Fruit fly (Drosophila melanogaster) whole organism, embryonic: ENCODE measurements around the gene CG4456.
A peak's percentile ranks its signal among the peaks of the same experiment; 100 is the strongest.

ENCODE experiments used
- Antp ChIP-seq: fragments of 200-800 bp; sonication (Bioruptor generic); optimal IDR thresholded peaks from 3 replicates; lab custom pipeline; 2016; ENCODE audit warnings: missing biosample characterization, missing genetic modification characterization
- BEAF-32 ChIP-seq: fragments of 200-800 bp; sonication (Bioruptor generic); optimal IDR thresholded peaks from 3 replicates; lab custom pipeline; 2017; ENCODE audit warnings: missing biosample characterization, missing genetic modification characterization, mild to moderate bottlenecking, moderate library complexity, missing genetic modification reagents
- Bgb ChIP-seq: fragments of 200-800 bp; sonication (Bioruptor generic); IDR thresholded peaks from 2 replicates; pipeline ENCODE4 v1.3.6; 2022; ENCODE audit warnings: missing biosample characterization, missing genetic modification characterization; ENCODE audit not compliant: partially characterized antibody
- CG10147 ChIP-seq: fragments of 200-800 bp; sonication (Bioruptor generic); optimal IDR thresholded peaks from 2 replicates; lab custom pipeline; 2019; ENCODE audit warnings: missing biosample characterization, mild to moderate bottlenecking, missing genetic modification characterization, moderate library complexity
- CG11456 ChIP-seq: fragments of 200-800 bp; sonication (Bioruptor generic); IDR thresholded peaks from 3 replicates; pipeline ENCODE4 v1.3.6; 2022; ENCODE audit warnings: missing biosample characterization, missing genetic modification characterization
- CG11723 ChIP-seq: fragments of 200-800 bp; sonication (Bioruptor generic); optimal IDR thresholded peaks from 2 replicates; lab custom pipeline; 2017; ENCODE audit warnings: missing biosample characterization, mild to moderate bottlenecking, missing genetic modification characterization
- CG12769 ChIP-seq: fragments of 200-800 bp; sonication (Bioruptor generic); optimal IDR thresholded peaks from 2 replicates; lab custom pipeline; 2019; ENCODE audit warnings: missing biosample characterization, mild to moderate bottlenecking, missing genetic modification characterization, moderate library complexity
- CG17612 ChIP-seq: fragments of 200-800 bp; sonication (Bioruptor generic); IDR thresholded peaks from 2 replicates; pipeline ENCODE4 v1.3.6; 2022; ENCODE audit warnings: missing biosample characterization, missing genetic modification characterization
- CG2120 ChIP-seq: fragments of 200-800 bp; sonication (Bioruptor generic); optimal IDR thresholded peaks from 3 replicates; lab custom pipeline; 2016; ENCODE audit warnings: missing biosample characterization, missing genetic modification characterization
- CG31224 ChIP-seq: fragments of 200-800 bp; sonication (Bioruptor generic); IDR thresholded peaks from 2 replicates; pipeline ENCODE4 v1.3.6; 2022; ENCODE audit warnings: missing biosample characterization, missing genetic modification characterization
- CG32532 ChIP-seq: fragments of 200-800 bp; sonication (Bioruptor generic); IDR thresholded peaks from 2 replicates; pipeline ENCODE4 v1.3.6; 2022; ENCODE audit warnings: missing biosample characterization, missing genetic modification characterization
- CG32767 ChIP-seq: fragments of 200-800 bp; sonication (Bioruptor generic); IDR thresholded peaks from 2 replicates; pipeline ENCODE4 v1.3.6; 2022; ENCODE audit warnings: missing biosample characterization, missing genetic modification characterization
- CG33557 ChIP-seq: fragments of 200-800 bp; sonication (Bioruptor generic); optimal IDR thresholded peaks from 2 replicates; lab custom pipeline; 2019; ENCODE audit warnings: missing biosample characterization, mild to moderate bottlenecking, missing genetic modification characterization, moderate library complexity
- CG34376 ChIP-seq: fragments of 200-800 bp; sonication (Bioruptor generic); optimal IDR thresholded peaks from 2 replicates; lab custom pipeline; 2018; ENCODE audit warnings: missing biosample characterization, mild to moderate bottlenecking, missing genetic modification characterization
- CG4404 ChIP-seq: fragments of 200-800 bp; sonication (Bioruptor generic); IDR thresholded peaks from 2 replicates; pipeline ENCODE4 v1.3.6; 2022; ENCODE audit warnings: missing biosample characterization, missing genetic modification characterization
- CG5180 ChIP-seq: fragments of 200-800 bp; sonication (Bioruptor generic); optimal IDR thresholded peaks from 3 replicates; lab custom pipeline; 2017; ENCODE audit warnings: missing biosample characterization, missing genetic modification characterization, mild to moderate bottlenecking, moderate library complexity, missing genetic modification reagents
- CG6654 ChIP-seq: fragments of 200-800 bp; sonication (Bioruptor generic); optimal IDR thresholded peaks from 2 replicates; lab custom pipeline; 2017; ENCODE audit warnings: missing biosample characterization, mild to moderate bottlenecking, missing genetic modification characterization
- CG6854 ChIP-seq: fragments of 200-800 bp; sonication (Bioruptor generic); optimal IDR thresholded peaks from 3 replicates; lab custom pipeline; 2017; ENCODE audit warnings: missing biosample characterization, mild to moderate bottlenecking, missing genetic modification characterization
- CG9437 ChIP-seq: fragments of 200-800 bp; sonication (Bioruptor generic); optimal IDR thresholded peaks from 2 replicates; lab custom pipeline; 2018; ENCODE audit warnings: missing biosample characterization, mild to moderate bottlenecking, missing genetic modification characterization
- Dbx ChIP-seq: fragments of 200-800 bp; sonication (Bioruptor generic); IDR thresholded peaks from 3 replicates; pipeline ENCODE4 v1.3.6; 2022; ENCODE audit warnings: missing biosample characterization, missing genetic modification characterization
- Drgx ChIP-seq: fragments of 200-800 bp; sonication (Bioruptor generic); IDR thresholded peaks from 2 replicates; pipeline ENCODE4 v1.3.6; 2022; ENCODE audit warnings: missing biosample characterization, missing genetic modification characterization
- E2f1 ChIP-seq: fragments of 200-800 bp; sonication (Bioruptor generic); IDR thresholded peaks from 2 replicates; pipeline ENCODE4 v1.3.6; 2022; ENCODE audit warnings: missing biosample characterization, missing genetic modification characterization
- HLHmδ ChIP-seq: fragments of 200-800 bp; sonication (Bioruptor generic); optimal IDR thresholded peaks from 2 replicates; lab custom pipeline; 2018; ENCODE audit warnings: missing biosample characterization, mild to moderate bottlenecking, missing genetic modification characterization, moderate library complexity
- MBD-R2 ChIP-seq: fragments of 200-800 bp; sonication (Bioruptor generic); IDR thresholded peaks from 2 replicates; pipeline ENCODE4 v1.3.6; 2022; ENCODE audit warnings: missing biosample characterization, missing genetic modification characterization
- Med ChIP-seq: fragments of 200-800 bp; sonication (Bioruptor generic); peaks from one replicate; lab custom pipeline; 2016; ENCODE audit warnings: missing biosample characterization, missing genetic modification characterization, mild to moderate bottlenecking, inconsistent platforms, moderate library complexity
- Side ChIP-seq: fragments of 200-800 bp; sonication (Bioruptor generic); optimal IDR thresholded peaks from 2 replicates; lab custom pipeline; 2016; ENCODE audit warnings: missing biosample characterization, missing genetic modification characterization
- Sry-δ ChIP-seq: fragments of 200-800 bp; sonication (Bioruptor generic); optimal IDR thresholded peaks from 2 replicates; lab custom pipeline; 2016; ENCODE audit warnings: missing biosample characterization, missing genetic modification characterization
- Trl ChIP-seq, 3 experiments: fragments of >200 bp in 2 of 3; fragments of 200-800 bp in 1 of 3; sonication (Bioruptor generic) in 1 of 3; optimal IDR thresholded peaks; 2 replicates in 1 of 3; 3 replicates in 2 of 3; lab custom pipeline; 2016 to 2017; ENCODE audit warnings: missing biosample characterization in 1 of 3, missing genetic modification characterization in 1 of 3
- chn ChIP-seq: fragments of 200-800 bp; sonication (Bioruptor generic); optimal IDR thresholded peaks from 2 replicates; lab custom pipeline; 2016; ENCODE audit warnings: missing biosample characterization, missing genetic modification characterization
- dmrt11E ChIP-seq: fragments of 200-800 bp; sonication (Bioruptor generic); optimal IDR thresholded peaks from 3 replicates; lab custom pipeline; 2018; ENCODE audit warnings: missing biosample characterization, mild to moderate bottlenecking, missing genetic modification characterization, moderate library complexity
- eve ChIP-seq, 2 experiments: fragments of >200 bp; optimal IDR thresholded peaks; 2 replicates each; lab custom pipeline; 2017; ENCODE audit warnings: missing biosample characterization in 2 of 2, missing genetic modification characterization in 2 of 2
- exex ChIP-seq: fragments of 200-800 bp; sonication (Bioruptor generic); optimal IDR thresholded peaks from 4 replicates; lab custom pipeline; 2018; ENCODE audit warnings: missing biosample characterization, mild to moderate bottlenecking, missing genetic modification characterization, moderate library complexity
- eyg ChIP-seq: fragments of 200-800 bp; sonication (Bioruptor generic); optimal IDR thresholded peaks from 3 replicates; lab custom pipeline; 2016; ENCODE audit warnings: missing biosample characterization, missing genetic modification characterization
- ftz-f1 ChIP-seq: fragments of 200-800 bp; sonication (Bioruptor generic); optimal IDR thresholded peaks from 2 replicates; lab custom pipeline; 2016; ENCODE audit warnings: missing biosample characterization, missing genetic modification characterization
- fu2 ChIP-seq: fragments of 200-800 bp; sonication (Bioruptor generic); optimal IDR thresholded peaks from 2 replicates; lab custom pipeline; 2016; ENCODE audit warnings: missing biosample characterization, missing genetic modification characterization
- gfzf ChIP-seq: fragments of 200-800 bp; sonication (Bioruptor generic); optimal IDR thresholded peaks from 2 replicates; lab custom pipeline; 2016; ENCODE audit warnings: missing biosample characterization, mild to moderate bottlenecking, missing genetic modification characterization, moderate library complexity
- grn ChIP-seq: fragments of 200-800 bp; sonication (Bioruptor generic); optimal IDR thresholded peaks from 3 replicates; lab custom pipeline; 2017; ENCODE audit warnings: missing biosample characterization, missing genetic modification characterization
- klu ChIP-seq: fragments of 200-800 bp; sonication (Bioruptor generic); IDR thresholded peaks from 2 replicates; pipeline ENCODE4 v1.3.6; 2022; ENCODE audit warnings: missing biosample characterization, missing genetic modification characterization
- nau ChIP-seq: fragments of 200-800 bp; sonication (Bioruptor generic); optimal IDR thresholded peaks from 3 replicates; lab custom pipeline; 2017; ENCODE audit warnings: missing biosample characterization, mild to moderate bottlenecking, missing genetic modification characterization, missing genetic modification reagents
- prd ChIP-seq, 3 experiments: fragments of >200 bp in 2 of 3; fragments of 200-800 bp in 1 of 3; sonication (Bioruptor generic) in 1 of 3; optimal IDR thresholded peaks in 2 of 3; IDR thresholded peaks in 1 of 3; 2 replicates in 2 of 3; 3 replicates in 1 of 3; pipeline versions ENCODE4 v1.3.6 to Lab custom; 2017 to 2022; ENCODE audit warnings: missing biosample characterization in 1 of 3, missing genetic modification characterization in 1 of 3
- pzg ChIP-seq: fragments of 200-800 bp; sonication (Bioruptor generic); optimal IDR thresholded peaks from 3 replicates; lab custom pipeline; 2018; ENCODE audit warnings: missing biosample characterization, mild to moderate bottlenecking, missing genetic modification characterization, moderate library complexity
- repo ChIP-seq: fragments of 200-800 bp; sonication (Bioruptor generic); optimal IDR thresholded peaks from 2 replicates; lab custom pipeline; 2016; ENCODE audit warnings: missing biosample characterization, missing genetic modification characterization
- ro ChIP-seq: fragments of 200-800 bp; sonication (Bioruptor generic); IDR thresholded peaks from 2 replicates; pipeline ENCODE4 v1.3.6; 2022; ENCODE audit warnings: missing biosample characterization, missing genetic modification characterization
- sna ChIP-seq: fragments of 200-800 bp; sonication (Bioruptor generic); IDR thresholded peaks from 2 replicates; pipeline ENCODE4 v1.3.6; 2022; ENCODE audit warnings: missing biosample characterization, missing genetic modification characterization; ENCODE audit not compliant: partially characterized antibody
- tap ChIP-seq: fragments of 200-800 bp; optimal IDR thresholded peaks from 3 replicates; lab custom pipeline; 2019; ENCODE audit warnings: missing biosample characterization, mild to moderate bottlenecking, missing genetic modification characterization, moderate library complexity
- zf30C ChIP-seq: fragments of 200-800 bp; sonication (Bioruptor generic); optimal IDR thresholded peaks from 3 replicates; lab custom pipeline; 2018; ENCODE audit warnings: missing biosample characterization, mild to moderate bottlenecking, missing genetic modification characterization

CG4456 gene

DNA sequence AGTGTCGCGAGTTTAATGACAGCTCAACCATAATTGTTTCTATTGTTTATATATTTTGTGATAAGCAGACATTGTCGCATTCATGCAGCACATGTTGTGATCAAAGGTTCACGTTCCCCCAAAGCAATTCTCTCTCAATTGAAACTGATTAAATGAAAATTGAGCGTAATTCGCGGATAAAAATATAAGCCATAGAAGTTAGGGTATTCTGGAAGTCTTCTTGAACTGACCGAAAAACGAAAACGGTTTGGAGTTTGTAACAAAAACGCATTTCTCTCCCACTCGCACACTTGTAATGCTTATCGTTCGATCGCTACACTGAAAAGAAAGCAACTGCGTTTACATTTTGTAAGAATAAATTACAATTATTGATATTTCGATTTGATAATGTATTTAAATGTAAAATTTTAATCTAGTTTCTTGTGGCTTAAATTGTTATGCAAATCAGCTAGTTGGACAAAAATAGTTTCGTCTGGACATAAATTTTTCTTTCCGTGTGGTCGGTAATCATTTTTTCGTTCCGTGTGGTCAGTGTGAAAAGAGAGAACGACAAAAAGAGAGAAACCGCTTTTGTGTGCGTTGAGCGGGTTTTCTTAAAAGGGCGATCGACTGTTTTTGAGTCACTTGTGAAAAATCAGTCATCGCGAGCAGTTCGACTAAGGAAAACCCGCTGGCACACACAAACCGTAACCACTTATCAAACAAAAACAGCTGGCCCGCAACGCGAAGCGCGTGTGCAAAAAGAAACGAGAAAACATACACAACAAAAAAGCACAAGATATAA, 50.3 kb downstream of the CG4456 start, which contains the start of gene aay (continued):
- TF ChIP-seq CG34376 (GFP tag; lab: Kevin White, UChicago) (peak; percentile 97), CG32532 (peak; percentile 98), Antp (peak; percentile 91), tap (tag; lab: Kevin White, UChicago) (peak; percentile 99), CG11723 (GFP tag; lab: Kevin White, UChicago) (peak; percentile 97), fu2 (GFP tag; lab: Kevin White, UChicago) (peak; percentile 96), dmrt11E (peak; percentile 99), CG5180 (GFP tag; lab: Kevin White, UChicago) (peak; percentile 93), CG6854 (GFP tag; lab: Kevin White, UChicago) (peak; percentile 98), eve (GFP tag; optimal IDR thresholded peaks at IDR 0.05; lab: Kevin White, UChicago) (peak; percentile 88 to 99), CG6654 (peak; percentile 91), CG9437 (peak; percentile 93), Drgx (GFP tag; lab: Robert Waterston, UW) (peak; percentile 98), CG32767 (GFP tag; lab: Robert Waterston, UW) (peak; percentile 96), Sry-δ (GFP tag; lab: Kevin White, UChicago) (peak; percentile 66), MBD-R2 (GFP tag; lab: Robert Waterston, UW) (peak; percentile 94), HLHmδ (GFP tag; lab: Kevin White, UChicago) (no peak), CG2120 (peak; percentile 99)
- TF ChIP-seq, all 482 proteins: peak for 446

dm6 chr3L:9423757-9424527, 51.4 kb downstream of the CG4456 start:
- peak; percentile 4 for TF ChIP-seq pzg (GFP tag; lab: Kevin White, UChicago)
- peak; percentile 85 for TF ChIP-seq grn (GFP tag; lab: Kevin White, UChicago)
- TF ChIP-seq Side (GFP tag; lab: Kevin White, UChicago), result no peak
- TF ChIP-seq Dbx, result peak; percentile 9; the same call in 1 of the 3 replicates
- peak; percentile 8 for TF ChIP-seq BEAF-32 (GFP tag; lab: Kevin White, UChicago)
- 0 out of 2 replicates have a peak, but pooled peaks have one; percentile 20 for TF ChIP-seq Bgb (GFP tag; lab: Robert Waterston, UW)
- TF ChIP-seq CG12769 (tag; lab: Kevin White, UChicago), result peak; percentile 7
- TF ChIP-seq sna (GFP tag; lab: Robert Waterston, UW), result peak; percentile 12; the same call in 1 of the 2 replicates
- TF ChIP-seq CG4404, result no peak
- peak; percentile 38 for TF ChIP-seq ftz-f1
- TF ChIP-seq CG11456 (GFP tag; lab: Robert Waterston, UW), result no peak
- no peak for TF ChIP-seq tap (tag; lab: Kevin White, UChicago)
- no peak for TF ChIP-seq CG10147 (GFP tag; lab: Kevin White, UChicago)
- TF ChIP-seq prd (optimal IDR thresholded peaks at IDR 0.05; lab: Kevin White, UChicago), result no peak
- 0 out of 3 replicates have a peak, but pooled peaks have one; percentile 19 for TF ChIP-seq prd (GFP tag; IDR thresholded peaks at IDR 0.05; lab: Robert Waterston, UW)
- no peak for TF ChIP-seq CG17612 (GFP tag; lab: Robert Waterston, UW)
- peak; percentile 61 for TF ChIP-seq exex (tag; lab: Kevin White, UChicago)
- no peak for TF ChIP-seq gfzf
- TF ChIP-seq CG31224 (GFP tag; lab: Robert Waterston, UW), result no peak
- TF ChIP-seq chn, result no peak
- no peak for TF ChIP-seq ro (GFP tag; lab: Robert Waterston, UW)
- TF ChIP-seq klu (GFP tag; lab: Robert Waterston, UW), result no peak
- peak; percentile 38 for TF ChIP-seq zf30C (GFP tag; lab: Kevin White, UChicago)
- TF ChIP-seq Med (GFP tag; lab: Kevin White, UChicago), result peak; percentile 69
- TF ChIP-seq CG33557 (GFP tag; lab: Kevin White, UChicago), result no peak
- no peak for TF ChIP-seq repo
- TF ChIP-seq nau, result no peak
- TF ChIP-seq CG32767 (GFP tag; lab: Robert Waterston, UW), result no peak
- TF ChIP-seq Trl (optimal IDR thresholded peaks at IDR 0.05; lab: Kevin White, UChicago), result no peak
- no peak for TF ChIP-seq Trl (GFP tag; optimal IDR thresholded peaks at IDR 0.05; lab: Kevin White, UChicago)
- no peak for TF ChIP-seq E2f1 (GFP tag; lab: Robert Waterston, UW)
- no peak for TF ChIP-seq eyg
